Fruit fly (Drosophila melanogaster): ENCODE measurements around the gene CG5966.

Gene CG5966

dm6 chrX:6037180-6037946 is 48.8 kb downstream of the CG5966 start, which contains the start of the genes rux and MCTS1:
rux (minus strand) TSS chrX:6037800.
MCTS1 (plus strand) TSS chrX:6037892.
- peak; percentile 4 for TF ChIP-seq noc (tag; optimal IDR thresholded peaks at IDR 0.05)

DNA sequence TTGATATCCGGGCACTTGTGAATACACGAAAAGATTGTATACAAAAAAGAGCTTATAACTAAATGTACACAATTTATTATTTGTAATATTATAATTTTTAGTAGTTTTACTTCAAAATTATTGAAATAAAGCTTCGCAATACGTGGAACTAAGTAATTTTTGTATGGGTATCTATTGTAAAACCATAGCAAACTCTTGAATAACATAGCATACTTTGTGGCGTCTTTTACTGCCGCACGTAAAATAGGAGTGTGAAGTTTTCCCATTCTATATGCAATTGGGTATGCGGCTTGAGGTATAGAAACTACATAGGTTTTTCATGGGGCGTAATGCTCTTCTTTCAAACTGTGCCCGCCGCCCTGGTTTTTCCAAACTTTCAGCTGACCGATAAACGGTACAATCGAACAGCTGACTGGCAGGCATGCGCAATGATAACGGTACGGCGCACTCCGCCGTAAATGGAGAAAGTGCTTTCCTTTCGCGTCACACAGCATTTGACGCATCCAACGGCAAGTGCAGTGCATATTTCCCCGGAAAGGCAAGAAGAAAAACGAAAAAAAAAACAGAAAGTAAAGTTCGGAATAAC is 50.9 kb downstream of the CG5966 start, which contains the start of gene CG5937:
Gene CG5937 (plus strand): TSS at position 575 of the 586 bp plus-strand sequence.
- TF ChIP-seq noc (tag; optimal IDR thresholded peaks at IDR 0.05) = no peak

Measured in whole organism, larva.